Worm (Caenorhabditis elegans): Measurements from ENCODE around the gene F59B2.8.

F59B2.8 gene

ce11 chrIII:9017181-9017651 is 7.2 kb upstream of the F59B2.8 start, which contains the start of gene F59B2.12:
F59B2.12 (plus strand) TSS chrIII:9017601.
- TF ChIP-seq unc-62 (GFP tag; optimal IDR thresholded peaks at IDR 0.05 in 1 of 2) = peak in 1 of 2 experiments; percentile 90
- no peak for TF ChIP-seq unc-62 (tag; optimal IDR thresholded peaks at IDR 0.05)
- no peak for TF ChIP-seq ceh-32 (tag; optimal IDR thresholded peaks at IDR 0.05; ENCODE audit: poor library complexity)

ce11 chrIII:9012309-9012708 is 2.3 kb upstream of the F59B2.8 start, which contains the start of gene F59B2.9:
F59B2.9 (minus strand) TSS chrIII:9012409.
- TF ChIP-seq aha-1 (tag) (no peak), mxl-2 (GFP tag; conservative IDR thresholded peaks at IDR 0.05) (no peak), rbr-2 (tag; optimal IDR thresholded peaks at IDR 0.05) (no peak)

ce11 chrIII:9007183-9007582 is 2.8 kb downstream of the F59B2.8 start:
- TF ChIP-seq madf-9 (GFP tag; conservative IDR thresholded peaks at IDR 0.05) = peak; percentile 63; the same call in 1 of the 2 replicates
- no peak for TF ChIP-seq nhr-10 (tag; optimal IDR thresholded peaks at IDR 0.05)
- no peak for TF ChIP-seq F44E2.7 (GFP tag; IDR thresholded peaks at IDR 0.05)
- TF ChIP-seq aha-1 (tag) = peak; percentile 71
- peak; percentile 17 for TF ChIP-seq pqm-1 (tag; optimal IDR thresholded peaks at IDR 0.05)
- peak in 1 of 2 experiments; percentile 12 for TF ChIP-seq mdl-1 (tag; optimal IDR thresholded peaks at IDR 0.05)
- no peak for TF ChIP-seq F37D6.2 (tag; optimal IDR thresholded peaks at IDR 0.05)
- TF ChIP-seq mep-1 (tag; optimal IDR thresholded peaks at IDR 0.05) = peak; percentile 20
- no peak for TF ChIP-seq sdz-12 (GFP tag; optimal IDR thresholded peaks at IDR 0.05)
- no peak for TF ChIP-seq ctbp-1 (GFP tag; IDR thresholded peaks at IDR 0.05)
- TF ChIP-seq lsy-2 (tag; optimal IDR thresholded peaks at IDR 0.05) = no peak
- no peak for TF ChIP-seq hmg-1.1 (GFP tag; IDR thresholded peaks at IDR 0.05)
- TF ChIP-seq nhr-25 (tag; optimal IDR thresholded peaks at IDR 0.05; ENCODE audit: borderline replicate concordance, insufficient read depth) = no peak
- TF ChIP-seq set-16 (GFP tag; IDR thresholded peaks at IDR 0.05) = no peak
- TF ChIP-seq rbr-2 (tag; optimal IDR thresholded peaks at IDR 0.05) = peak; percentile 4
- TF ChIP-seq T20F7.1 (GFP tag; optimal IDR thresholded peaks at IDR 0.05) = no peak
- no peak for TF ChIP-seq unc-130 (GFP tag; optimal IDR thresholded peaks at IDR 0.05)
- no peak for TF ChIP-seq nhr-48 (tag; optimal IDR thresholded peaks at IDR 0.05)
- no peak for TF ChIP-seq daf-16 (GFP tag; optimal IDR thresholded peaks at IDR 0.05)
- TF ChIP-seq daf-16 (tag; optimal IDR thresholded peaks at IDR 0.05) = peak; percentile 79
- no peak for TF ChIP-seq cey-2 (tag; optimal IDR thresholded peaks at IDR 0.05; ENCODE audit: borderline replicate concordance, insufficient read depth)
- TF ChIP-seq daf-8 (GFP tag; IDR thresholded peaks at IDR 0.05) = no peak
- no peak for TF ChIP-seq lin-29 (GFP tag; IDR thresholded peaks at IDR 0.05)
- peak; percentile 83 for TF ChIP-seq hlh-11 (tag; optimal IDR thresholded peaks at IDR 0.05)
- peak; percentile 51 for TF ChIP-seq mes-2 (tag; optimal IDR thresholded peaks at IDR 0.05; ENCODE audit: poor library complexity, severe bottlenecking)
- peak; percentile 60 for TF ChIP-seq nhr-28 (tag; optimal IDR thresholded peaks at IDR 0.05)
- no peak for TF ChIP-seq Y5F2A.4 (GFP tag; optimal IDR thresholded peaks at IDR 0.05)
- peak; percentile 39 for TF ChIP-seq hlh-30 (tag; optimal IDR thresholded peaks at IDR 0.05; ENCODE audit: insufficient read depth)
- no peak for TF ChIP-seq ceh-32 (tag; optimal IDR thresholded peaks at IDR 0.05; ENCODE audit: poor library complexity)
- TF ChIP-seq mxl-3 (GFP tag; optimal IDR thresholded peaks at IDR 0.05) = peak; percentile 27
- TF ChIP-seq dve-1 (tag; optimal IDR thresholded peaks at IDR 0.05; ENCODE audit: insufficient read depth) = peak; percentile 48
- no peak for TF ChIP-seq zag-1 (tag; optimal IDR thresholded peaks at IDR 0.05)
- no peak for TF ChIP-seq pha-4 (GFP tag; IDR thresholded peaks at IDR 0.05)
- peak; percentile 6 for TF ChIP-seq pha-4 (tag; optimal IDR thresholded peaks at IDR 0.05)
